Worm (Caenorhabditis elegans): ENCODE data around the gene T18D3.6.

The T18D3.6 gene

DNA sequence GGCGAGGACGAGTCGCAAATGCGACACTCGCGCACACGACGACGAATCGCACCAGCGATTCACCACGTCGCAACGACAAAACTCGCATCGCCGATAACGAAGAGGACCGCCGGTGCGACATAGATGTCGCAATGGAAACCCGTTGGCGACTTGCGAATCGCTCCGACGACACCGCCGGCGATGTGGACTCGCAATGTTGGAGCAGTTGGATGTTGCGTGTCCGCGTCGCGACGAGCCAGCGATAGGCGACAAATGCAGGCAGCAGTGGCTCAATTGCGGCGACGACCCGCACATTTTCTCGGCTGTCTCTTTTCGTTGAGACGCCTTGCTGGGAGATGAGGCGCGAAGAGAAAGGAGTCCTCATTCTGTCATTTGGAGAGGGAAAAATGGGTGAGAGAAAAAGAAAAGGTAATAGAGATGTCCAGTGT, 2.5 kb downstream of the T18D3.6 start (continued):
- TF ChIP-seq ama-1 (optimal IDR thresholded peaks at IDR 0.05) (no peak), hlh-11 (tag; optimal IDR thresholded peaks at IDR 0.05) (peak; percentile 63), Y48G9A.11 (GFP tag; IDR thresholded peaks at IDR 0.05) (no peak), daf-12 (tag; optimal IDR thresholded peaks at IDR 0.05) (no peak), gei-8 (GFP tag; optimal IDR thresholded peaks at IDR 0.05) (no peak), mep-1 (tag; optimal IDR thresholded peaks at IDR 0.05) (peak; percentile 71), unc-130 (GFP tag; optimal IDR thresholded peaks at IDR 0.05) (no peak), dve-1 (tag; optimal IDR thresholded peaks at IDR 0.05; ENCODE audit: insufficient read depth) (peak; percentile 52), egl-43 (GFP tag; IDR thresholded peaks at IDR 0.05) (peak; percentile 73; the same call in 1 of the 2 replicates), nhr-6 (tag; optimal IDR thresholded peaks at IDR 0.05) (no peak), tra-1 (GFP tag; IDR thresholded peaks at IDR 0.05) (0 out of 2 replicates have a peak, but pooled peaks have one; percentile 57), set-16 (GFP tag; IDR thresholded peaks at IDR 0.05) (peak; percentile 93), T20F7.1 (GFP tag; optimal IDR thresholded peaks at IDR 0.05) (no peak), madf-9 (GFP tag; conservative IDR thresholded peaks at IDR 0.05) (0 out of 2 replicates have a peak, but pooled peaks have one; percentile 53)

DNA sequence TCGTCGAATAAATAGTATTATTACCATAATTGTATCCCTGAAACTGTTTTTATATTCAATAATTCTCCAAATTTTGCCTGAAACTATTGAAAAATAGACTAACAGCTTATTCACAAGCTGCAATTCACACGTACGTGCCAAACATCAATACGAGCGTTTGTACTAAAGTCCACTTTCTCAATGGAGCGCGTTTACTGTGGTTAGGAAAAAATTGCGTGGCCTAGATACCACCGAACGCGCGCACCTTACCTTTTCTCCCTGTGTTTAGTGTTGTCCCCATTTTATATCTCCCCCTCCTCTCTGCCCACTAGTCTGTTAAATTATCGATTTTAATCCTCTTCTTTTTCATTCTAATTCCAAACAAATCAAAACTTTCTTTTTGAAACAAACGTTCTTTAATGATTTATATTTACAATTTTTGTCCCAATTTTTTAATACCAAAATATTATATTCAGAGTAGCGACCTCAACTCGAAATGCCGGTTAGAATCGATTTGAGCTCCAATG, 4.7 kb downstream of the T18D3.6 start, which contains the start of the genes T18D3.9 and T18D3.1:
Gene T18D3.9, minus strand, starts transcription at position 168 of the 506 bp plus-strand sequence.
Gene T18D3.1, plus strand, starts transcription at position 456 of the 506 bp plus-strand sequence.
- TF ChIP-seq ama-1 (optimal IDR thresholded peaks at IDR 0.05) (peak; percentile 17), nhr-10 (tag; optimal IDR thresholded peaks at IDR 0.05) (no peak), nhr-77 (tag; optimal IDR thresholded peaks at IDR 0.05) (peak; percentile 13), gei-8 (GFP tag; optimal IDR thresholded peaks at IDR 0.05) (no peak), nhr-28 (tag; optimal IDR thresholded peaks at IDR 0.05) (peak; percentile 53), hmg-1.1 (GFP tag; IDR thresholded peaks at IDR 0.05) (0 out of 2 replicates have a peak, but pooled peaks have one; percentile 44), aha-1 (tag) (peak; percentile 100), nhr-11 (tag; optimal IDR thresholded peaks at IDR 0.05) (peak; percentile 41), arid-1 (GFP tag; conservative IDR thresholded peaks at IDR 0.05) (no peak), lin-38 (GFP tag; IDR thresholded peaks at IDR 0.05) (peak; percentile 89), nhr-6 (tag; optimal IDR thresholded peaks at IDR 0.05) (peak; percentile 14), lsy-2 (tag; optimal IDR thresholded peaks at IDR 0.05) (peak in 1 of 2 experiments; percentile 68), nhr-25 (tag; optimal IDR thresholded peaks at IDR 0.05; ENCODE audit: borderline replicate concordance, insufficient read depth) (peak; percentile 37), unc-130 (GFP tag; optimal IDR thresholded peaks at IDR 0.05) (no peak), hlh-30 (tag; optimal IDR thresholded peaks at IDR 0.05; ENCODE audit: insufficient read depth) (peak; percentile 34), mes-2 (tag; optimal IDR thresholded peaks at IDR 0.05; ENCODE audit: poor library complexity, severe bottlenecking) (peak; percentile 72), hif-1 (tag; optimal IDR thresholded peaks at IDR 0.05) (peak; percentile 84 to 100), daf-19 (GFP tag; conservative IDR thresholded peaks at IDR 0.05) (no peak), pha-4 (GFP tag; IDR thresholded peaks at IDR 0.05) (no peak), pha-4 (tag; optimal IDR thresholded peaks at IDR 0.05) (peak; percentile 45), ceh-28 (tag; optimal IDR thresholded peaks at IDR 0.05) (peak; percentile 14), lim-7 (GFP tag; IDR thresholded peaks at IDR 0.05) (no peak), dve-1 (tag; optimal IDR thresholded peaks at IDR 0.05; ENCODE audit: insufficient read depth) (peak; percentile 45), mxl-3 (GFP tag; optimal IDR thresholded peaks at IDR 0.05) (peak; percentile 22), mep-1 (tag; optimal IDR thresholded peaks at IDR 0.05) (peak; percentile 79), php-3 (GFP tag; IDR thresholded peaks at IDR 0.05) (0 out of 2 replicates have a peak, but pooled peaks have one; percentile 11), rbr-2 (tag; optimal IDR thresholded peaks at IDR 0.05) (peak; percentile 23), dmd-6 (GFP tag; IDR thresholded peaks at IDR 0.05) (peak; percentile 21; the same call in 1 of the 2 replicates), dpl-1 (GFP tag; optimal IDR thresholded peaks at IDR 0.05) (peak; percentile 36), egl-43 (GFP tag; IDR thresholded peaks at IDR 0.05) (no peak), daf-16 (GFP tag; optimal IDR thresholded peaks at IDR 0.05) (no peak), daf-16 (tag; optimal IDR thresholded peaks at IDR 0.05) (peak; percentile 22), hlh-11 (tag; optimal IDR thresholded peaks at IDR 0.05) (peak; percentile 32)

Measured in whole organism, L4 larva.